Worm (Caenorhabditis elegans) whole organism, dauer: Measurements from ENCODE around the gene col-113.

Experiments used
- unc-62 ChIP-seq: sonication (generic microtip); optimal IDR thresholded peaks from 2 replicates; lab custom pipeline; 2017; ENCODE audit warnings: missing biosample characterization, missing genetic modification reagents, missing genetic modification characterization

Gene col-113

ce11 chrIV:7152409-7152808 lies at the start of gene col-113:
col-113 (minus strand) TSS chrIV:7152509.
- no peak for TF ChIP-seq unc-62 (GFP tag; lab: Kevin White, UChicago)

- no peak for TF ChIP-seq unc-62 (GFP tag; lab: Kevin White, UChicago)
Observed at ce11 chrIV:7196853-7197252, 44.5 kb upstream of the col-113 start, which contains the start of gene unc-8. unc-8 (plus strand) TSS chrIV:7197153.

- no peak for TF ChIP-seq unc-62 (GFP tag; lab: Kevin White, UChicago)
Observed at ce11 chrIV:7195734-7196133, 43.4 kb upstream of the col-113 start, which contains the start of gene best-16. best-16 (minus strand) TSS chrIV:7195834.

- TF ChIP-seq unc-62 (GFP tag; lab: Kevin White, UChicago), result no peak
Observed at ce11 chrIV:7191745-7192144, 39.4 kb upstream of the col-113 start, which contains the start of gene R13A1.5. R13A1.5 (minus strand) TSS chrIV:7191845.

- no peak for TF ChIP-seq unc-62 (GFP tag; lab: Kevin White, UChicago)
Observed at ce11 chrIV:7190409-7190808, 38.1 kb upstream of the col-113 start.

- no peak for TF ChIP-seq unc-62 (GFP tag; lab: Kevin White, UChicago)
Observed at ce11 chrIV:7188528-7189422, 36.5 kb upstream of the col-113 start, which contains the start of gene srlf-7. srlf-7 (plus strand) TSS chrIV:7189287.

- no peak for TF ChIP-seq unc-62 (GFP tag; lab: Kevin White, UChicago)
Observed at ce11 chrIV:7188030-7188429, 35.7 kb upstream of the col-113 start, which contains the start of gene C42D4.13. C42D4.13 (minus strand) TSS chrIV:7188130.

ce11 chrIV:7186756-7187155 lies 34.4 kb upstream of the col-113 start, which contains the start of gene str-249:
str-249 (minus strand) TSS chrIV:7186856.
- TF ChIP-seq unc-62 (GFP tag; lab: Kevin White, UChicago), result no peak

- TF ChIP-seq unc-62 (GFP tag; lab: Kevin White, UChicago), result no peak
Observed at ce11 chrIV:7184597-7184996, 32.3 kb upstream of the col-113 start, which contains the start of gene clec-179. clec-179 (minus strand) TSS chrIV:7184697.

ce11 chrIV:7182818-7183217 lies 30.5 kb upstream of the col-113 start:
- no peak for TF ChIP-seq unc-62 (GFP tag; lab: Kevin White, UChicago)

ce11 chrIV:7180304-7180703 lies 28.0 kb upstream of the col-113 start, which contains the start of gene cest-10:
cest-10 (plus strand) TSS chrIV:7180557.
- TF ChIP-seq unc-62 (GFP tag; lab: Kevin White, UChicago), result no peak

ce11 chrIV:7178942-7179341 lies 26.6 kb upstream of the col-113 start, which contains the start of gene C42D4.3:
C42D4.3 (plus strand) TSS chrIV:7179239.
- no peak for TF ChIP-seq unc-62 (GFP tag; lab: Kevin White, UChicago)

ce11 chrIV:7176887-7177286 lies 24.6 kb upstream of the col-113 start, which contains the start of gene str-44:
str-44 (plus strand) TSS chrIV:7177187.
- TF ChIP-seq unc-62 (GFP tag; lab: Kevin White, UChicago), result no peak

- no peak for TF ChIP-seq unc-62 (GFP tag; lab: Kevin White, UChicago)
Observed at ce11 chrIV:7175346-7175745, 23.0 kb upstream of the col-113 start, which contains the start of gene C42D4.19. C42D4.19 (plus strand) TSS chrIV:7175646.

ce11 chrIV:7173489-7173888 lies 21.2 kb upstream of the col-113 start, which contains the start of gene str-1:
str-1 (plus strand) TSS chrIV:7173789.
- no peak for TF ChIP-seq unc-62 (GFP tag; lab: Kevin White, UChicago)

- no peak for TF ChIP-seq unc-62 (GFP tag; lab: Kevin White, UChicago)
Observed at ce11 chrIV:7171222-7171621, 18.9 kb upstream of the col-113 start, which contains the start of gene str-220. str-220 (minus strand) TSS chrIV:7171322.
